Worm (Caenorhabditis elegans) whole organism, L2 larva: ENCODE results near the gene Y54G2A.37.
"Not testable (repeated sequence)": the region's sequence is repeated elsewhere in the genome, so short reads cannot be mapped to it uniquely, and the experiment has no call there.

Experiments
- C34F6.9 ChIP-seq: fragments of 150-350 bp; optimal IDR thresholded peaks from 2 replicates; lab custom pipeline; 2014; ENCODE audit warnings: missing biosample characterization, missing genetic modification characterization
- F13H6.1 ChIP-seq: sonication (generic microtip); optimal IDR thresholded peaks from 2 replicates; lab custom pipeline; 2016; ENCODE audit warnings: missing genetic modification characterization, missing compliant biosample characterization
- R02D3.7 ChIP-seq: fragments of 150-350 bp; optimal IDR thresholded peaks from 2 replicates; lab custom pipeline; 2014; ENCODE audit warnings: missing biosample characterization, missing genetic modification characterization
- Y55F3AM.14 ChIP-seq: fragments of 200-800 bp; sonication (Bioruptor generic); optimal IDR thresholded peaks from 2 replicates; lab custom pipeline; 2018; ENCODE audit warnings: mild to moderate bottlenecking, missing genetic modification characterization, missing compliant biosample characterization
- ZK546.5 ChIP-seq: sonication (generic microtip); optimal IDR thresholded peaks from 2 replicates; lab custom pipeline; 2017; ENCODE audit warnings: missing biosample characterization, missing genetic modification characterization
- alr-1 ChIP-seq: fragments of 150-350 bp; optimal IDR thresholded peaks from 2 replicates; lab custom pipeline; 2014; ENCODE audit warnings: missing biosample characterization, missing genetic modification characterization
- aly-2 ChIP-seq: fragments of 150-350 bp; optimal IDR thresholded peaks from 2 replicates; lab custom pipeline; 2014; ENCODE audit warnings: missing biosample characterization, missing genetic modification characterization
- ama-1 ChIP-seq: fragments of 150-350 bp; optimal IDR thresholded peaks from 2 replicates; lab custom pipeline; 2018; ENCODE audit warnings: inconsistent platforms
- blmp-1 ChIP-seq: sonication (generic microtip); optimal IDR thresholded peaks from 2 replicates; lab custom pipeline; 2017; ENCODE audit warnings: missing genetic modification characterization, mild to moderate bottlenecking, missing compliant biosample characterization, antibody characterized with exemption, moderate library complexity; ENCODE audit not compliant: insufficient read depth
- ceh-16 ChIP-seq: fragments of 150-350 bp; optimal IDR thresholded peaks from 2 replicates; lab custom pipeline; 2014; ENCODE audit warnings: missing biosample characterization, missing genetic modification characterization
- ceh-82 ChIP-seq: fragments of 150-350 bp; optimal IDR thresholded peaks from 2 replicates; lab custom pipeline; 2014; ENCODE audit warnings: missing biosample characterization, missing genetic modification characterization
- crh-2 ChIP-seq: sonication (generic microtip); optimal IDR thresholded peaks from 2 replicates; lab custom pipeline; 2017; ENCODE audit warnings: missing biosample characterization, missing genetic modification characterization
- dmd-4 ChIP-seq: sonication (generic microtip); optimal IDR thresholded peaks from 2 replicates; lab custom pipeline; 2017; ENCODE audit warnings: missing biosample characterization, missing genetic modification characterization
- elt-1 ChIP-seq: fragments of 150-350 bp; optimal IDR thresholded peaks from 2 replicates; lab custom pipeline; 2014; ENCODE audit warnings: missing biosample characterization, missing genetic modification characterization
- elt-3 ChIP-seq: sonication (generic microtip); optimal IDR thresholded peaks from 2 replicates; lab custom pipeline; 2017; ENCODE audit warnings: missing biosample characterization, missing genetic modification characterization
- gmeb-1 ChIP-seq: fragments of 150-350 bp; optimal IDR thresholded peaks from 2 replicates; lab custom pipeline; 2014; ENCODE audit warnings: missing biosample characterization, missing genetic modification characterization
- lin-11 ChIP-seq: fragments of 150-350 bp; sonication (generic microtip); optimal IDR thresholded peaks from 2 replicates; lab custom pipeline; 2014; ENCODE audit warnings: missing biosample characterization, missing genetic modification characterization, inconsistent platforms, mixed read lengths
- lin-39 ChIP-seq: fragments of 150-350 bp; optimal IDR thresholded peaks from 2 replicates; lab custom pipeline; 2014; ENCODE audit warnings: missing biosample characterization, missing genetic modification reagents, missing genetic modification characterization
- lsy-2 ChIP-seq, 2 experiments: fragments of 150-350 bp in 1 of 2; sonication (generic microtip) in 1 of 2; optimal IDR thresholded peaks; 2 replicates each; lab custom pipeline; 2014 to 2017; ENCODE audit warnings: missing biosample characterization in 2 of 2, missing genetic modification characterization in 2 of 2
- mab-5 ChIP-seq: fragments of 150-350 bp; optimal IDR thresholded peaks from 2 replicates; lab custom pipeline; 2014; ENCODE audit warnings: missing biosample characterization, missing genetic modification characterization
- mbf-1 ChIP-seq: sonication (generic microtip); optimal IDR thresholded peaks from 2 replicates; lab custom pipeline; 2017; ENCODE audit warnings: missing biosample characterization, missing genetic modification characterization
- mdl-1 ChIP-seq, 2 experiments: fragments of 150-350 bp in 1 of 2; sonication (generic microtip) in 1 of 2; optimal IDR thresholded peaks; 2 replicates each; lab custom pipeline; 2017; ENCODE audit warnings: missing biosample characterization in 2 of 2, missing genetic modification characterization in 2 of 2
- nhr-10 ChIP-seq: sonication (generic microtip); optimal IDR thresholded peaks from 2 replicates; lab custom pipeline; 2017; ENCODE audit warnings: missing biosample characterization, missing genetic modification characterization
- nhr-11 ChIP-seq: fragments of 150-350 bp; optimal IDR thresholded peaks from 2 replicates; lab custom pipeline; 2014; ENCODE audit warnings: missing biosample characterization, missing genetic modification characterization
- nhr-12 ChIP-seq: fragments of 150-350 bp; optimal IDR thresholded peaks from 2 replicates; lab custom pipeline; 2014; ENCODE audit warnings: missing biosample characterization, missing genetic modification characterization
- nhr-129 ChIP-seq: fragments of 150-350 bp; optimal IDR thresholded peaks from 2 replicates; lab custom pipeline; 2014; ENCODE audit warnings: missing biosample characterization, missing genetic modification characterization
- nhr-21 ChIP-seq: fragments of 150-350 bp; optimal IDR thresholded peaks from 2 replicates; lab custom pipeline; 2014; ENCODE audit warnings: missing biosample characterization, missing genetic modification characterization
- nhr-237 ChIP-seq: fragments of 150-350 bp; optimal IDR thresholded peaks from 2 replicates; lab custom pipeline; 2014; ENCODE audit warnings: missing biosample characterization, missing genetic modification characterization
- nhr-6 ChIP-seq: fragments of 150-350 bp; optimal IDR thresholded peaks from 2 replicates; lab custom pipeline; 2014; ENCODE audit warnings: missing biosample characterization, missing genetic modification characterization
- nhr-77 ChIP-seq: fragments of 150-350 bp; optimal IDR thresholded peaks from 2 replicates; lab custom pipeline; 2014; ENCODE audit warnings: missing biosample characterization, missing genetic modification characterization
- peb-1 ChIP-seq: fragments of 150-350 bp; optimal IDR thresholded peaks from 2 replicates; lab custom pipeline; 2014; ENCODE audit warnings: missing biosample characterization, missing genetic modification characterization
- skn-1 ChIP-seq: sonication (generic microtip); optimal IDR thresholded peaks from 2 replicates; lab custom pipeline; 2017; ENCODE audit warnings: missing biosample characterization, missing genetic modification characterization
- sma-3 ChIP-seq: sonication (generic microtip); optimal IDR thresholded peaks from 2 replicates; lab custom pipeline; 2016; ENCODE audit warnings: missing genetic modification reagents, missing genetic modification characterization, missing compliant biosample characterization
- sma-9 ChIP-seq, 2 experiments: fragments of 150-350 bp in 1 of 2; sonication (generic microtip) in 1 of 2; optimal IDR thresholded peaks; 2 replicates each; lab custom pipeline; 2014 to 2016; ENCODE audit warnings: missing genetic modification characterization in 2 of 2, mild to moderate bottlenecking in 1 of 2, missing biosample characterization in 1 of 2, missing compliant biosample characterization in 1 of 2, missing genetic modification reagents in 1 of 2, moderate library complexity in 1 of 2
- snpc-4 ChIP-seq: fragments of 150-350 bp; optimal IDR thresholded peaks from 2 replicates; lab custom pipeline; 2014; ENCODE audit warnings: missing biosample characterization, missing genetic modification characterization
- unc-39 ChIP-seq: fragments of 150-350 bp; optimal IDR thresholded peaks from 2 replicates; lab custom pipeline; 2014; ENCODE audit warnings: missing biosample characterization, missing genetic modification characterization
- unc-55 ChIP-seq: fragments of 150-350 bp; sonication (generic microtip); optimal IDR thresholded peaks from 3 replicates; lab custom pipeline; 2014; ENCODE audit warnings: missing biosample characterization, missing genetic modification reagents, missing genetic modification characterization
- unc-62 ChIP-seq: fragments of 150-350 bp; optimal IDR thresholded peaks from 2 replicates; lab custom pipeline; 2014; ENCODE audit warnings: missing biosample characterization, missing genetic modification reagents, missing genetic modification characterization
- zag-1 ChIP-seq: fragments of 150-350 bp; optimal IDR thresholded peaks from 2 replicates; lab custom pipeline; 2014; ENCODE audit warnings: missing biosample characterization, missing genetic modification characterization
- ztf-11 ChIP-seq: sonication (generic microtip); optimal IDR thresholded peaks from 2 replicates; lab custom pipeline; 2017; ENCODE audit warnings: missing biosample characterization, missing genetic modification characterization
- ztf-4 ChIP-seq: fragments of 150-350 bp; optimal IDR thresholded peaks from 2 replicates; lab custom pipeline; 2014; ENCODE audit warnings: missing biosample characterization, missing genetic modification characterization

Y54G2A.37 gene

ce11 chrIV:2775992-2776630, 44.4 kb upstream of the Y54G2A.37 start:
- TF ChIP-seq lin-11, result no peak
- peak; percentile 72 for TF ChIP-seq sma-9 (GFP tag; optimal IDR thresholded peaks at IDR 0.05; lab: Kevin White, UChicago)
- TF ChIP-seq sma-9 (tag; optimal IDR thresholded peaks at IDR 0.05; lab: Kevin White, UChicago), result no peak
- TF ChIP-seq alr-1 (tag; lab: Kevin White, UChicago), result no peak
- TF ChIP-seq C34F6.9 (tag; lab: Kevin White, UChicago), result peak; percentile 45
- no peak for TF ChIP-seq dmd-4 (tag; lab: Kevin White, UChicago)
- TF ChIP-seq sma-3 (GFP tag; lab: Kevin White, UChicago), result no peak
- TF ChIP-seq lsy-2 (tag; optimal IDR thresholded peaks at IDR 0.05; lab: Kevin White, UChicago), result peak in 1 of 2 experiments; percentile 52
- TF ChIP-seq nhr-129 (tag; lab: Kevin White, UChicago), result peak; percentile 46
- peak; percentile 6 for TF ChIP-seq peb-1 (tag; lab: Kevin White, UChicago)
- TF ChIP-seq unc-55, result peak; percentile 51
- no peak for TF ChIP-seq Y55F3AM.14 (GFP tag; lab: Kevin White, UChicago)
- peak; percentile 71 for TF ChIP-seq F13H6.1 (tag; lab: Kevin White, UChicago)
- TF ChIP-seq, all 48 proteins: peak for 7

ce11 chrIV:2776733-2777132, 43.8 kb upstream of the Y54G2A.37 start:
- no peak for TF ChIP-seq lin-39 (tag; lab: Kevin White, UChicago)
- peak; percentile 1 for TF ChIP-seq unc-55
- no peak for TF ChIP-seq Y55F3AM.14 (GFP tag; lab: Kevin White, UChicago)
- no peak for TF ChIP-seq nhr-21 (tag; lab: Kevin White, UChicago)
- no peak for TF ChIP-seq blmp-1 (tag; lab: Kevin White, UChicago)

- TF ChIP-seq dmd-4, unc-39, mbf-1 (tag; lab: Kevin White, UChicago): not testable (repeated sequence)
These were observed 42.7 kb upstream of the Y54G2A.37 start, which contains the start of gene Y54G2A.72 for ce11 chrIV:2777841-2778240. TSS of gene Y54G2A.72 (plus strand) at chrIV:2778141.

- TF ChIP-seq sma-3 (GFP tag; lab: Kevin White, UChicago) (no peak), snpc-4 (tag; lab: Kevin White, UChicago) (no peak), elt-1 (no peak), nhr-10 (tag; lab: Kevin White, UChicago) (no peak), zag-1 (tag; lab: Kevin White, UChicago) (no peak), nhr-237 (no peak), R02D3.7 (no peak), nhr-6 (no peak)
These were observed 37.5 kb upstream of the Y54G2A.37 start, which contains the start of gene Y54G2A.12 for ce11 chrIV:2782793-2783540. TSS of gene Y54G2A.12 (minus strand) at chrIV:2782843.

ce11 chrIV:2785057-2785456, 35.5 kb upstream of the Y54G2A.37 start:
- TF ChIP-seq nhr-129 (tag; lab: Kevin White, UChicago) (peak; percentile 20), blmp-1 (tag; lab: Kevin White, UChicago) (no peak), nhr-6 (no peak), crh-2 (tag; lab: Kevin White, UChicago) (peak; percentile 46), gmeb-1 (tag; lab: Kevin White, UChicago) (peak; percentile 34), ceh-82 (no peak), F13H6.1 (tag; lab: Kevin White, UChicago) (peak; percentile 31), sma-9 (GFP tag; optimal IDR thresholded peaks at IDR 0.05; lab: Kevin White, UChicago) (no peak), sma-9 (tag; optimal IDR thresholded peaks at IDR 0.05; lab: Kevin White, UChicago) (no peak), unc-55 (peak; percentile 44), nhr-11 (tag; lab: Kevin White, UChicago) (no peak), mab-5 (tag; lab: Kevin White, UChicago) (no peak), lin-11 (no peak), aly-2 (tag; lab: Kevin White, UChicago) (no peak), mbf-1 (tag; lab: Kevin White, UChicago) (no peak), R02D3.7 (no peak), ztf-4 (tag; lab: Kevin White, UChicago) (no peak), nhr-12 (tag; lab: Kevin White, UChicago) (no peak), unc-39 (tag; lab: Kevin White, UChicago) (no peak), ztf-11 (tag; lab: Kevin White, UChicago) (no peak), C34F6.9 (tag; lab: Kevin White, UChicago) (peak; percentile 43), elt-3 (tag; lab: Kevin White, UChicago) (no peak), unc-62 (no peak), ZK546.5 (tag; lab: Kevin White, UChicago) (no peak), peb-1 (tag; lab: Kevin White, UChicago) (no peak), lin-39 (tag; lab: Kevin White, UChicago) (no peak), mdl-1 (tag; optimal IDR thresholded peaks at IDR 0.05; lab: Kevin White, UChicago) (no peak), skn-1 (tag; lab: Kevin White, UChicago) (no peak), ceh-16 (tag; lab: Kevin White, UChicago) (no peak), nhr-77 (tag; lab: Kevin White, UChicago) (no peak), ama-1 (lab: Kevin White, UChicago) (no peak)
